Worm (Caenorhabditis elegans) whole organism, early embryonic: ENCODE results near the gene rha-2.

Source experiments
- B0310.2 ChIP-seq: sonication (generic microtip); optimal IDR thresholded peaks from 2 replicates; lab custom pipeline; 2016; ENCODE audit warnings: mild to moderate bottlenecking, missing genetic modification characterization, missing compliant biosample characterization
- F13C5.2 ChIP-seq: sonication (generic microtip); optimal IDR thresholded peaks from 2 replicates; lab custom pipeline; 2017; ENCODE audit warnings: mild to moderate bottlenecking, missing genetic modification characterization, inconsistent platforms, missing compliant biosample characterization
- aly-1 ChIP-seq: sonication (generic microtip); optimal IDR thresholded peaks from 2 replicates; lab custom pipeline; 2016; ENCODE audit warnings: missing genetic modification characterization, missing compliant biosample characterization
- ama-1 ChIP-seq: fragments of 150-350 bp; optimal IDR thresholded peaks from 2 replicates; lab custom pipeline; 2014
- ceh-13 ChIP-seq: fragments of 200-800 bp; sonication (Bioruptor generic); optimal IDR thresholded peaks from 2 replicates; lab custom pipeline; 2018; ENCODE audit warnings: mild to moderate bottlenecking, missing genetic modification characterization, missing compliant biosample characterization
- ceh-36 ChIP-seq: sonication (generic microtip); optimal IDR thresholded peaks from 2 replicates; lab custom pipeline; 2016; ENCODE audit warnings: missing genetic modification characterization, inconsistent platforms, missing compliant biosample characterization
- ets-7 ChIP-seq: sonication (generic microtip); optimal IDR thresholded peaks from 2 replicates; lab custom pipeline; 2016; ENCODE audit warnings: missing genotype, missing genetic modification characterization, missing compliant biosample characterization
- flt-1 ChIP-seq: fragments of 200-800 bp; sonication (Bioruptor generic); IDR thresholded peaks from 2 replicates; pipeline ENCODE4 v1.3.6; 2022; ENCODE audit warnings: missing genetic modification characterization, missing compliant biosample characterization
- hmbx-1 ChIP-seq: sonication (generic microtip); optimal IDR thresholded peaks from 2 replicates; lab custom pipeline; 2016; ENCODE audit warnings: mild to moderate bottlenecking, missing genetic modification characterization, missing compliant biosample characterization
- hmg-4 ChIP-seq: fragments of 200-800 bp; sonication (Bioruptor generic); optimal IDR thresholded peaks from 2 replicates; lab custom pipeline; 2018; ENCODE audit warnings: mild to moderate bottlenecking, missing genetic modification characterization, missing compliant biosample characterization
- hnd-1 ChIP-seq: sonication (generic microtip); optimal IDR thresholded peaks from 2 replicates; lab custom pipeline; 2016; ENCODE audit warnings: missing genetic modification characterization, missing compliant biosample characterization
- pes-1 ChIP-seq: fragments of 200-800 bp; sonication (Bioruptor generic); IDR thresholded peaks from 2 replicates; pipeline ENCODE4 v1.3.6; 2022; ENCODE audit warnings: missing genetic modification reagents, missing genetic modification characterization, missing compliant biosample characterization
- scrt-1 ChIP-seq: fragments of 200-800 bp; sonication (Bioruptor generic); IDR thresholded peaks from 2 replicates; pipeline ENCODE4 v1.3.6; 2022; ENCODE audit warnings: missing genetic modification characterization, missing compliant biosample characterization
- sea-1 ChIP-seq: fragments of 200-800 bp; sonication (Bioruptor generic); conservative IDR thresholded peaks from 2 replicates; pipeline ENCODE4 v1.3.6; 2022; ENCODE audit warnings: missing genetic modification characterization, missing compliant biosample characterization
- tbx-11 ChIP-seq: fragments of 200-800 bp; sonication (Bioruptor generic); IDR thresholded peaks from 2 replicates; pipeline ENCODE4 v1.3.6; 2022; ENCODE audit warnings: missing genetic modification characterization, missing compliant biosample characterization
- tbx-37 ChIP-seq: fragments of 200-800 bp; sonication (Bioruptor generic); conservative IDR thresholded peaks from 2 replicates; pipeline ENCODE4 v1.3.6; 2022; ENCODE audit warnings: missing genetic modification reagents, missing genetic modification characterization, missing compliant biosample characterization
- tra-4 ChIP-seq: sonication (generic microtip); optimal IDR thresholded peaks from 2 replicates; lab custom pipeline; 2017; ENCODE audit warnings: missing genetic modification characterization, missing compliant biosample characterization

The rha-2 gene

DNA sequence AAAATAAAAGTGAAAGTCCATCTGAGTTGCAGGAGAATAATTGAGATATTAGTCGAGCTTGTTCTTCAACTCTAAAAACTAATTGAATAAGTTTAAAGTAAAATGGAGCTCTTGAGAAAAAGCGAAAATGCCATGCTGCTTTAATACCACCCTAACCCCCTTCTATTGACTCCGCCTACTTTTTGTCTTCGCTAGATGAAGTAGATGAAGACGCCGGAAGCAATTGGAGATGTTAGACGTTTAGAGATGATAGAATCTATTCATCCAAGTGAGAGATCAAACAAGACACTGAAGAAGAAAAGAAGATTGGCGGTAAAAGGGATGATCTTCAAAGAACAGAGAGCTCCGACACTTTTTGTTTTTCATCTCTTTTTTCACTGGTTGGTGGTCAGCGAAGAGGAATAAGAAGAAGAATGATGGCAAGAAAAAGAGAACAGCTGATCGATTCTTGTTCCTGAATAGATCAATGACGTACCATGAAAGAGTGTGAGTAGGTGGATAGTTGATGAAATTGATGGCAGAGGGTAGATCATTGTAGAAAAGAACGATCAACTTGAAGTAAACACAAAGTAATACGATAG, 40.1 kb upstream of the rha-2 start:
- TF ChIP-seq flt-1 (GFP tag; lab: Robert Waterston, UW) (no peak), hnd-1 (tag; lab: Kevin White, UChicago) (no peak), B0310.2 (tag; lab: Kevin White, UChicago) (no peak), ceh-13 (GFP tag; lab: Kevin White, UChicago) (no peak), tbx-11 (GFP tag; lab: Robert Waterston, UW) (no peak), ama-1 (lab: Kevin White, UChicago) (no peak), ceh-36 (no peak), F13C5.2 (tag; lab: Kevin White, UChicago) (no peak), hmbx-1 (tag; lab: Kevin White, UChicago) (no peak), scrt-1 (no peak)

ce11 chrIII:8653875-8654386, 39.6 kb upstream of the rha-2 start, which contains the start of gene F22B7.9:
F22B7.9 (minus strand) TSS chrIII:8653925.
- TF ChIP-seq B0310.2 (tag; lab: Kevin White, UChicago) (no peak), pes-1 (GFP tag; lab: Robert Waterston, UW) (no peak), hmg-4 (GFP tag; lab: Kevin White, UChicago) (no peak), flt-1 (GFP tag; lab: Robert Waterston, UW) (no peak), hnd-1 (tag; lab: Kevin White, UChicago) (no peak), ceh-36 (no peak), tbx-37 (GFP tag; lab: Robert Waterston, UW) (no peak), F13C5.2 (tag; lab: Kevin White, UChicago) (no peak), aly-1 (no peak), hmbx-1 (tag; lab: Kevin White, UChicago) (no peak), ama-1 (lab: Kevin White, UChicago) (no peak), ceh-13 (GFP tag; lab: Kevin White, UChicago) (no peak), tra-4 (no peak), sea-1 (GFP tag; lab: Robert Waterston, UW) (no peak), tbx-11 (GFP tag; lab: Robert Waterston, UW) (no peak), scrt-1 (no peak)

ce11 chrIII:8653457-8653856, 39.1 kb upstream of the rha-2 start:
- no peak for TF ChIP-seq hmg-4 (GFP tag; lab: Kevin White, UChicago)
- TF ChIP-seq scrt-1 = no peak
- TF ChIP-seq F13C5.2 (tag; lab: Kevin White, UChicago) = no peak
- TF ChIP-seq sea-1 (GFP tag; lab: Robert Waterston, UW) = no peak
- TF ChIP-seq tbx-37 (GFP tag; lab: Robert Waterston, UW) = no peak
- no peak for TF ChIP-seq ets-7
- TF ChIP-seq flt-1 (GFP tag; lab: Robert Waterston, UW) = no peak
- TF ChIP-seq hmbx-1 (tag; lab: Kevin White, UChicago) = no peak
- TF ChIP-seq ceh-13 (GFP tag; lab: Kevin White, UChicago) = no peak
- no peak for TF ChIP-seq aly-1
- no peak for TF ChIP-seq pes-1 (GFP tag; lab: Robert Waterston, UW)
- no peak for TF ChIP-seq tra-4
- no peak for TF ChIP-seq ceh-36
- TF ChIP-seq tbx-11 (GFP tag; lab: Robert Waterston, UW) = no peak
- TF ChIP-seq B0310.2 (tag; lab: Kevin White, UChicago) = no peak
- TF ChIP-seq ama-1 (lab: Kevin White, UChicago) = no peak
- TF ChIP-seq hnd-1 (tag; lab: Kevin White, UChicago) = no peak

ce11 chrIII:8652922-8653321, 38.6 kb upstream of the rha-2 start:
- TF ChIP-seq hnd-1 (tag; lab: Kevin White, UChicago) (peak; percentile 35), hmg-4 (GFP tag; lab: Kevin White, UChicago) (peak; percentile 68), tbx-11 (GFP tag; lab: Robert Waterston, UW) (peak; percentile 70; the same call in 1 of the 2 replicates), flt-1 (GFP tag; lab: Robert Waterston, UW) (peak; percentile 72), ceh-36 (peak; percentile 19), tbx-37 (GFP tag; lab: Robert Waterston, UW) (no peak), F13C5.2 (tag; lab: Kevin White, UChicago) (peak; percentile 43), ama-1 (lab: Kevin White, UChicago) (no peak), ceh-13 (GFP tag; lab: Kevin White, UChicago) (peak; percentile 47), aly-1 (no peak), tra-4 (no peak), sea-1 (GFP tag; lab: Robert Waterston, UW) (0 out of 2 replicates have a peak, but pooled peaks have one; percentile 56), ets-7 (no peak), hmbx-1 (tag; lab: Kevin White, UChicago) (peak; percentile 24), scrt-1 (peak; percentile 63; the same call in 1 of the 2 replicates), B0310.2 (tag; lab: Kevin White, UChicago) (peak; percentile 21), pes-1 (GFP tag; lab: Robert Waterston, UW) (peak; percentile 80)

ce11 chrIII:8652112-8652694, 37.8 kb upstream of the rha-2 start:
- no peak for TF ChIP-seq ama-1 (lab: Kevin White, UChicago)
- no peak for TF ChIP-seq B0310.2 (tag; lab: Kevin White, UChicago)
- no peak for TF ChIP-seq aly-1
- TF ChIP-seq tra-4 = no peak
- no peak for TF ChIP-seq flt-1 (GFP tag; lab: Robert Waterston, UW)

ce11 chrIII:8650235-8650817, 36.0 kb upstream of the rha-2 start, which contains the start of gene flp-23:
flp-23 (plus strand) TSS chrIII:8650767.
- TF ChIP-seq tra-4 = peak; percentile 59
- TF ChIP-seq B0310.2 (tag; lab: Kevin White, UChicago) = peak; percentile 45
- peak; percentile 88 for TF ChIP-seq aly-1
- no peak for TF ChIP-seq ama-1 (lab: Kevin White, UChicago)
- TF ChIP-seq flt-1 (GFP tag; lab: Robert Waterston, UW) = peak; percentile 87
- peak; percentile 85 for TF ChIP-seq hmg-4 (GFP tag; lab: Kevin White, UChicago)
- TF ChIP-seq F13C5.2 (tag; lab: Kevin White, UChicago) = peak; percentile 87
- TF ChIP-seq hmbx-1 (tag; lab: Kevin White, UChicago) = peak; percentile 48
- TF ChIP-seq ceh-36 = peak; percentile 79
- peak; percentile 80; the same call in 1 of the 2 replicates for TF ChIP-seq tbx-37 (GFP tag; lab: Robert Waterston, UW)
- TF ChIP-seq hnd-1 (tag; lab: Kevin White, UChicago) = peak; percentile 60
- peak; percentile 89 for TF ChIP-seq sea-1 (GFP tag; lab: Robert Waterston, UW)
- peak; percentile 58 for TF ChIP-seq ets-7
- peak; percentile 74 for TF ChIP-seq tbx-11 (GFP tag; lab: Robert Waterston, UW)
- TF ChIP-seq scrt-1 = peak; percentile 90
- peak; percentile 91 for TF ChIP-seq pes-1 (GFP tag; lab: Robert Waterston, UW)
- peak; percentile 69 for TF ChIP-seq ceh-13 (GFP tag; lab: Kevin White, UChicago)
